Worm (Caenorhabditis elegans) whole organism, L4 larva: ENCODE results near the gene B0252.5.

Experiments used
- F10B5.3 ChIP-seq: sonication (generic microtip); optimal IDR thresholded peaks from 2 replicates; lab custom pipeline; 2016; ENCODE audit warnings: mild to moderate bottlenecking, missing genetic modification characterization, missing compliant biosample characterization
- F26F4.8 ChIP-seq: fragments of 200-800 bp; sonication (Bioruptor generic); conservative IDR thresholded peaks from 2 replicates; pipeline ENCODE4 v1.3.6; 2022; ENCODE audit warnings: missing genetic modification characterization, missing compliant biosample characterization
- F37D6.2 ChIP-seq: sonication (generic microtip); optimal IDR thresholded peaks from 2 replicates; lab custom pipeline; 2016; ENCODE audit warnings: mild to moderate bottlenecking, missing genetic modification characterization, missing compliant biosample characterization
- F44E2.7 ChIP-seq: fragments of 200-800 bp; sonication (Bioruptor generic); IDR thresholded peaks from 2 replicates; pipeline ENCODE4 v2.1.2; 2022; ENCODE audit warnings: missing genetic modification characterization, missing compliant biosample characterization
- T20F7.1 ChIP-seq: fragments of 200-800 bp; sonication (Bioruptor generic); optimal IDR thresholded peaks from 2 replicates; lab custom pipeline; 2018; ENCODE audit warnings: mild to moderate bottlenecking, missing genetic modification characterization, missing compliant biosample characterization
- ZK546.5 ChIP-seq, 2 experiments: sonication (generic microtip); optimal IDR thresholded peaks; 2 replicates each; lab custom pipeline; 2017; ENCODE audit warnings: missing biosample characterization in 2 of 2, missing genetic modification characterization in 2 of 2
- aha-1 ChIP-seq: fragments of 150-350 bp; peaks from one replicate; lab custom pipeline; 2014; ENCODE audit warnings: missing biosample characterization, missing genetic modification characterization
- ama-1 ChIP-seq: fragments of 150-350 bp; optimal IDR thresholded peaks from 2 replicates; lab custom pipeline; 2014; ENCODE audit warnings: inconsistent platforms, mixed read lengths
- ceh-20 ChIP-seq: fragments of 200-800 bp; sonication (Bioruptor generic); IDR thresholded peaks from 2 replicates; pipeline ENCODE4 v1.3.6; 2022; ENCODE audit warnings: missing genetic modification reagents, missing genetic modification characterization, missing compliant biosample characterization
- ceh-44 ChIP-seq: fragments of 200-800 bp; sonication (Bioruptor generic); IDR thresholded peaks from 2 replicates; pipeline ENCODE4 v1.3.6; 2022; ENCODE audit warnings: missing genetic modification reagents, missing genetic modification characterization, missing compliant biosample characterization
- ceh-62 ChIP-seq: sonication (generic microtip); optimal IDR thresholded peaks from 2 replicates; lab custom pipeline; 2017; ENCODE audit warnings: missing biosample characterization, missing genetic modification characterization
- ces-1 ChIP-seq: fragments of 150-350 bp; sonication (generic microtip); optimal IDR thresholded peaks from 4 replicates; lab custom pipeline; 2014; ENCODE audit warnings: missing biosample characterization, missing genetic modification reagents, missing genetic modification characterization
- daf-16 ChIP-seq, 3 experiments: sonication (generic microtip); optimal IDR thresholded peaks; 2 replicates each; lab custom pipeline; 2016 to 2017; ENCODE audit warnings: missing genetic modification characterization in 3 of 3, missing genetic modification reagents in 3 of 3, mild to moderate bottlenecking in 2 of 3, missing compliant biosample characterization in 2 of 3, missing biosample characterization in 1 of 3, moderate library complexity in 1 of 3
- daf-8 ChIP-seq: fragments of 200-800 bp; sonication (Bioruptor generic); IDR thresholded peaks from 2 replicates; pipeline ENCODE4 v1.3.6; 2022; ENCODE audit warnings: missing genetic modification characterization, missing compliant biosample characterization
- dmd-6 ChIP-seq: fragments of 200-800 bp; sonication (Bioruptor generic); IDR thresholded peaks from 2 replicates; pipeline ENCODE4 v1.3.6; 2022; ENCODE audit warnings: missing genetic modification reagents, missing genetic modification characterization, missing compliant biosample characterization
- dmd-8 ChIP-seq: fragments of 200-800 bp; sonication (Bioruptor generic); IDR thresholded peaks from 2 replicates; pipeline ENCODE4 v1.3.6; 2022; ENCODE audit warnings: missing genetic modification characterization, missing compliant biosample characterization
- dmd-9 ChIP-seq: fragments of 200-800 bp; sonication (Bioruptor generic); IDR thresholded peaks from 2 replicates; pipeline ENCODE4 v1.3.6; 2022; ENCODE audit warnings: missing genetic modification reagents, missing genetic modification characterization, missing compliant biosample characterization
- dve-1 ChIP-seq: sonication (generic microtip); optimal IDR thresholded peaks from 2 replicates; lab custom pipeline; 2017; ENCODE audit warnings: antibody characterized with exemption, mild to moderate bottlenecking, missing genetic modification characterization, missing compliant biosample characterization; ENCODE audit not compliant: insufficient read depth
- egl-27 ChIP-seq: sonication (generic microtip); optimal IDR thresholded peaks from 3 replicates; lab custom pipeline; 2017; ENCODE audit warnings: missing biosample characterization, missing genetic modification reagents, missing genetic modification characterization
- egl-43 ChIP-seq: fragments of 200-800 bp; sonication (Bioruptor generic); IDR thresholded peaks from 2 replicates; pipeline ENCODE4 v1.3.6; 2022; ENCODE audit warnings: missing genetic modification reagents, missing genetic modification characterization, missing compliant biosample characterization
- fkh-10 ChIP-seq: fragments of 150-350 bp; optimal IDR thresholded peaks from 2 replicates; lab custom pipeline; 2014; ENCODE audit warnings: missing biosample characterization, missing genetic modification reagents, missing genetic modification characterization
- hif-1 ChIP-seq, 2 experiments: sonication (generic microtip); optimal IDR thresholded peaks; 2 replicates each; lab custom pipeline; 2016 to 2017; ENCODE audit warnings: missing compliant biosample characterization in 2 of 2, missing genetic modification characterization in 2 of 2, missing genetic modification reagents in 2 of 2, missing genotype in 2 of 2, mild to moderate bottlenecking in 1 of 2
- hlh-11 ChIP-seq: fragments of 200-800 bp; sonication (Bioruptor generic); optimal IDR thresholded peaks from 2 replicates; lab custom pipeline; 2018; ENCODE audit warnings: mild to moderate bottlenecking, missing genetic modification characterization, missing compliant biosample characterization
- lim-7 ChIP-seq: fragments of 200-800 bp; sonication (Bioruptor generic); IDR thresholded peaks from 2 replicates; pipeline ENCODE4 v1.3.6; 2022; ENCODE audit warnings: missing genetic modification characterization, missing compliant biosample characterization
- lin-1 ChIP-seq: fragments of 200-800 bp; sonication (Bioruptor generic); IDR thresholded peaks from 2 replicates; pipeline ENCODE4 v1.3.6; 2022; ENCODE audit warnings: missing genetic modification reagents, missing genetic modification characterization, missing compliant biosample characterization
- lin-29 ChIP-seq: fragments of 200-800 bp; sonication (Bioruptor generic); IDR thresholded peaks from 2 replicates; pipeline ENCODE4 v1.3.6; 2022; ENCODE audit warnings: missing genetic modification reagents, missing genetic modification characterization, missing compliant biosample characterization
- lin-39 ChIP-seq: fragments of 150-350 bp; optimal IDR thresholded peaks from 2 replicates; lab custom pipeline; 2014; ENCODE audit warnings: missing biosample characterization, missing genetic modification reagents, missing genetic modification characterization
- lsy-2 ChIP-seq, 2 experiments: fragments of 150-350 bp in 1 of 2; sonication (generic microtip) in 1 of 2; optimal IDR thresholded peaks; 2 replicates each; lab custom pipeline; 2014 to 2017; ENCODE audit warnings: missing biosample characterization in 2 of 2, missing genetic modification characterization in 2 of 2
- madf-5 ChIP-seq, 2 experiments: fragments of 200-800 bp; sonication (Bioruptor generic); IDR thresholded peaks; 2 replicates each; pipeline ENCODE4 v1.3.6; 2022; ENCODE audit warnings: missing compliant biosample characterization in 2 of 2, missing genetic modification characterization in 2 of 2
- mdl-1 ChIP-seq, 2 experiments: fragments of 150-350 bp in 1 of 2; sonication (generic microtip) in 1 of 2; optimal IDR thresholded peaks; 2 replicates each; lab custom pipeline; 2014 to 2017; ENCODE audit warnings: missing biosample characterization in 2 of 2, missing genetic modification characterization in 2 of 2
- mxl-2 ChIP-seq: fragments of 200-800 bp; sonication (Bioruptor generic); conservative IDR thresholded peaks from 2 replicates; pipeline ENCODE4 v1.3.6; 2022; ENCODE audit warnings: missing genetic modification reagents, missing genetic modification characterization, missing compliant biosample characterization
- mxl-3 ChIP-seq: fragments of 200-800 bp; sonication (Bioruptor generic); optimal IDR thresholded peaks from 2 replicates; lab custom pipeline; 2018; ENCODE audit warnings: mild to moderate bottlenecking, missing genetic modification characterization, missing compliant biosample characterization
- nhr-10 ChIP-seq: fragments of 150-350 bp; optimal IDR thresholded peaks from 2 replicates; lab custom pipeline; 2014; ENCODE audit warnings: missing biosample characterization, missing genetic modification characterization
- nhr-111 ChIP-seq: fragments of 200-800 bp; sonication (Bioruptor generic); optimal IDR thresholded peaks from 2 replicates; lab custom pipeline; 2018; ENCODE audit warnings: mild to moderate bottlenecking, missing genetic modification characterization, missing compliant biosample characterization
- nhr-28 ChIP-seq: fragments of 150-350 bp; optimal IDR thresholded peaks from 2 replicates; lab custom pipeline; 2014; ENCODE audit warnings: missing biosample characterization, missing genetic modification characterization
- nhr-77 ChIP-seq: fragments of 150-350 bp; optimal IDR thresholded peaks from 2 replicates; lab custom pipeline; 2014; ENCODE audit warnings: missing biosample characterization, missing genetic modification characterization
- pha-4 ChIP-seq, 2 experiments: fragments of 150-350 bp in 1 of 2; fragments of 200-800 bp in 1 of 2; sonication (Bioruptor generic) in 1 of 2; IDR thresholded peaks in 1 of 2; optimal IDR thresholded peaks in 1 of 2; 2 replicates each; pipeline versions ENCODE4 v1.3.6 to Lab custom; 2014 to 2022; ENCODE audit warnings: missing genetic modification characterization in 2 of 2, missing genetic modification reagents in 2 of 2, missing biosample characterization in 1 of 2, missing compliant biosample characterization in 1 of 2
- php-3 ChIP-seq: fragments of 200-800 bp; sonication (Bioruptor generic); IDR thresholded peaks from 2 replicates; pipeline ENCODE4 v1.3.6; 2022; ENCODE audit warnings: missing genetic modification reagents, missing genetic modification characterization, missing compliant biosample characterization
- pqm-1 ChIP-seq: sonication (generic microtip); optimal IDR thresholded peaks from 2 replicates; lab custom pipeline; 2017; ENCODE audit warnings: missing biosample characterization, missing genetic modification characterization
- skn-1 ChIP-seq: fragments of 150-350 bp; optimal IDR thresholded peaks from 2 replicates; lab custom pipeline; 2014; ENCODE audit warnings: missing biosample characterization, missing genetic modification characterization
- spr-1 ChIP-seq: sonication (generic microtip); optimal IDR thresholded peaks from 2 replicates; lab custom pipeline; 2016; ENCODE audit warnings: mild to moderate bottlenecking, missing genetic modification characterization, missing compliant biosample characterization
- tag-97 ChIP-seq: fragments of 200-800 bp; sonication (Bioruptor generic); IDR thresholded peaks from 2 replicates; pipeline ENCODE4 v1.3.6; 2022; ENCODE audit warnings: missing genetic modification characterization, missing compliant biosample characterization
- unc-130 ChIP-seq: sonication (generic microtip); optimal IDR thresholded peaks from 2 replicates; lab custom pipeline; 2016; ENCODE audit warnings: missing genetic modification reagents, missing genetic modification characterization, missing compliant biosample characterization
- zfp-2 ChIP-seq: sonication (generic microtip); optimal IDR thresholded peaks from 2 replicates; lab custom pipeline; 2016; ENCODE audit warnings: mild to moderate bottlenecking, missing genetic modification characterization, missing compliant biosample characterization

Gene B0252.5

DNA sequence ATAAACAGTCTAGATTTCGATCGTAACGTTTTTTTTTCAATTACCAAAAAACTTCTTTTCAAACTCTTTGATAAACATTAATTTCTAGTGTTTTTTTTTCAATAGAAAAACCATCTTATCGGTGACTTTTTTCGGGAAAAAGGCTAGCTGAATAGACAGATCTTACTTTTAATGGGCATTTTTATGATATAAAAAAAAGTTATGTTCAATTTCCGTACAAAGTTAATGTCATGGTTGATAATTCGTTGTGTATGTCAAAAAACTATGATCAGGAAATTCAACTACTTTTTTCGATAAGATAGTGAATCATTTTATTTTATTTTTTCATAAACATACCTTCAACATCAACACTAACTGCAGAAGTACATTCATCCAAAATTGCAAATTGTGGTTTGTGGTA is 34.1 kb downstream of the B0252.5 start:
- TF ChIP-seq ces-1 (GFP tag; lab: Kevin White, UChicago) (no peak), zfp-2 (tag; lab: Kevin White, UChicago) (no peak), ZK546.5 (tag; optimal IDR thresholded peaks at IDR 0.05; lab: Kevin White, UChicago) (no peak), F44E2.7 (GFP tag; lab: Robert Waterston, UW) (no peak), daf-16 (GFP tag; optimal IDR thresholded peaks at IDR 0.05; lab: Kevin White, UChicago) (no peak), daf-16 (tag; optimal IDR thresholded peaks at IDR 0.05; lab: Kevin White, UChicago) (peak; percentile 58), dmd-9 (GFP tag; lab: Robert Waterston, UW) (no peak), nhr-10 (tag; lab: Kevin White, UChicago) (no peak), ceh-44 (no peak), hlh-11 (tag; lab: Kevin White, UChicago) (no peak), aha-1 (no peak), pqm-1 (tag; lab: Kevin White, UChicago) (peak; percentile 29), T20F7.1 (GFP tag; lab: Kevin White, UChicago) (no peak), mxl-3 (GFP tag; lab: Kevin White, UChicago) (no peak), egl-43 (GFP tag; lab: Robert Waterston, UW) (no peak), php-3 (GFP tag; lab: Robert Waterston, UW) (peak; percentile 84), daf-8 (GFP tag; lab: Robert Waterston, UW) (no peak), nhr-111 (GFP tag; lab: Kevin White, UChicago) (no peak), dmd-6 (GFP tag; lab: Robert Waterston, UW) (no peak), dve-1 (tag; lab: Kevin White, UChicago) (peak; percentile 37), lim-7 (GFP tag; lab: Robert Waterston, UW) (no peak), fkh-10 (no peak), madf-5 (GFP tag; IDR thresholded peaks at IDR 0.05; lab: Robert Waterston, UW) (no peak)

DNA sequence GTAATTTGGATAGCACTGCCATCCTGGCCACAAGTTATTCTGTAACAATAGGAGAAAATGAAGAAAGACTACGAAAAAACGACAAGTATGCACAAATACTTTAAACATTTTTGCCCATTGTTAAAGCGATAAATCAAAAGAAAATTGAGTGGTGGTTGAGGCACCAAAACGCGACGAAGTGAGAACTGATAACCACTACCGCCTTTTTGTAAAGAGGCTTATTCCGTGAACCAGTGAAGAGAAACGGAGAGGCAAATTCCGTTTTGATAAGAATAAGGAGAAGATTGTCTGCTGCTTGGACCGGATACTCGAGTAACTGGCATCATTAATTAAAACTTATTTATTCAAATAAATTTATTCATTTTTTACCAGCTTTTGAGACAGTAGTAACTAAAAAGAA is 35.0 kb downstream of the B0252.5 start, which contains the start of gene pmp-1:
Gene pmp-1 (minus strand): TSS at position 39 of the 400 bp plus-strand sequence.
- no peak for TF ChIP-seq lin-39 (tag; lab: Kevin White, UChicago)
- TF ChIP-seq mdl-1 (tag; optimal IDR thresholded peaks at IDR 0.05; lab: Kevin White, UChicago), result no peak
- peak; percentile 61; the same call in 1 of the 2 replicates for TF ChIP-seq lin-1 (GFP tag; lab: Robert Waterston, UW)
- peak; percentile 9 for TF ChIP-seq nhr-77 (tag; lab: Kevin White, UChicago)
- TF ChIP-seq dmd-6 (GFP tag; lab: Robert Waterston, UW), result peak; percentile 54
- TF ChIP-seq ceh-20 (GFP tag; lab: Robert Waterston, UW), result peak; percentile 44; the same call in 1 of the 2 replicates
- TF ChIP-seq skn-1, result no peak
- TF ChIP-seq pqm-1 (tag; lab: Kevin White, UChicago), result peak; percentile 93
- peak; percentile 62 for TF ChIP-seq nhr-28
- TF ChIP-seq zfp-2 (tag; lab: Kevin White, UChicago), result no peak
- no peak for TF ChIP-seq nhr-111 (GFP tag; lab: Kevin White, UChicago)
- peak; percentile 48 for TF ChIP-seq dve-1 (tag; lab: Kevin White, UChicago)
- TF ChIP-seq daf-16 (GFP tag; optimal IDR thresholded peaks at IDR 0.05; lab: Kevin White, UChicago), result no peak
- peak; percentile 43 for TF ChIP-seq daf-16 (tag; optimal IDR thresholded peaks at IDR 0.05; lab: Kevin White, UChicago)
- no peak for TF ChIP-seq egl-27 (tag; lab: Kevin White, UChicago)
- no peak for TF ChIP-seq F26F4.8 (GFP tag; lab: Robert Waterston, UW)
- TF ChIP-seq hlh-11 (tag; lab: Kevin White, UChicago), result peak; percentile 39
- no peak for TF ChIP-seq dmd-8 (GFP tag; lab: Robert Waterston, UW)

DNA sequence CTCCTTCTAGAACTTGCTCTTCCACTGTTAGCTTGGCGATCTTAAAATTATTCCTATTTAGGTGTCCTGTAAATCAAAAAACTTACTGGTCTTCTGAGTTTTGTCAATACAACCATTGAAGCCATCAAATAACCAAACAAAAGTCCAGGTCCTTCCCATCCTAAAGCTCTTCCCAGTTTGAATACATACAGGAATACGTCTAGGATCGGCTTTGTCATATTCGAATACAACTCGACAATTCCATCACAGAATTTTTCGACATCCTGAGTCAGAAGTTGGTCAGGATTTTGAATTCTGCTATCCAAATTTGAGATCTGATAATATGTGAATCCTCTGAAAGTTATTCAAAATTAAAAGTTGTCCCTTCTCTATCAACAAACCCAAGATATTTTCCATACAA is 36.3 kb downstream of the B0252.5 start:
- peak; percentile 63 for TF ChIP-seq aha-1
- no peak for TF ChIP-seq nhr-77 (tag; lab: Kevin White, UChicago)
- TF ChIP-seq, all 104 proteins: peak for 1

DNA sequence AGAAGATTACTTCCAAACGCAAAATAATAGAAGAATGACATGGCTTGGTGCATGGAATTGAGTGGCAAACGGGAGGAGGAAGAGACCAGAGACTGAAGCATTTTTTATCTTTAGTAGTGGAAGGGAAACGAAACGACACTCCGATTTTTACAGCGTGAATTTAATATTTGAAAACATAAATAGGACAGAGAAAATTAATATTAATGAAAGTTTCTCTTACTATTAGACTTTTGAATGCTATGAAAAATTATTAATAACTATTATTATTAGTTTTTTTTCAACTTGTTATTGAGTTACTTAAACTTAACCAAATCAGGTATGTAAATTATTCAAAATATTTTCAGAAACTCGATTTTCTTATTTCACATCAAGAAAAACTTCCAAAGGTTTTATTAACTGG is 38.6 kb downstream of the B0252.5 start, which contains the start of gene C44B7.7:
Gene C44B7.7 (minus strand): TSS at position 101 of the 400 bp plus-strand sequence.
- no peak for TF ChIP-seq dve-1 (tag; lab: Kevin White, UChicago)
- no peak for TF ChIP-seq lsy-2 (tag; optimal IDR thresholded peaks at IDR 0.05; lab: Kevin White, UChicago)
- TF ChIP-seq mxl-2 (GFP tag; lab: Robert Waterston, UW), result no peak
- TF ChIP-seq unc-130 (GFP tag; lab: Kevin White, UChicago), result no peak
- no peak for TF ChIP-seq F37D6.2 (tag; lab: Kevin White, UChicago)
- no peak for TF ChIP-seq ceh-44
- no peak for TF ChIP-seq pha-4 (GFP tag; IDR thresholded peaks at IDR 0.05; lab: Robert Waterston, UW)
- TF ChIP-seq pha-4 (tag; optimal IDR thresholded peaks at IDR 0.05; lab: Kevin White, UChicago), result no peak
- TF ChIP-seq ceh-62, result no peak
- TF ChIP-seq tag-97, result no peak
- TF ChIP-seq dmd-6 (GFP tag; lab: Robert Waterston, UW), result no peak
- no peak for TF ChIP-seq nhr-28
- TF ChIP-seq hif-1 (tag; optimal IDR thresholded peaks at IDR 0.05; lab: Kevin White, UChicago), result no peak
- TF ChIP-seq F10B5.3 (tag; lab: Kevin White, UChicago), result no peak
- TF ChIP-seq ama-1, result no peak
- TF ChIP-seq spr-1, result no peak
- no peak for TF ChIP-seq lin-29
